Worm (Caenorhabditis elegans) whole organism, young adult: Measurements from ENCODE around the gene T16G1.3.

Source experiments
- B0035.1 ChIP-seq: sonication (generic microtip); optimal IDR thresholded peaks from 2 replicates; lab custom pipeline; 2016; ENCODE audit warnings: missing genetic modification characterization, mild to moderate bottlenecking, missing compliant biosample characterization, missing genotype, missing genetic modification reagents
- D2030.7 ChIP-seq: fragments of 200-800 bp; sonication (Bioruptor generic); IDR thresholded peaks from 2 replicates; pipeline ENCODE4 v1.3.6; 2022; ENCODE audit warnings: missing genetic modification reagents, missing genetic modification characterization, missing compliant biosample characterization
- F22D6.2 ChIP-seq: sonication (generic microtip); optimal IDR thresholded peaks from 2 replicates; lab custom pipeline; 2016; ENCODE audit warnings: mild to moderate bottlenecking, missing genetic modification characterization, missing compliant biosample characterization
- F52B5.7 ChIP-seq: sonication (generic microtip); optimal IDR thresholded peaks from 2 replicates; lab custom pipeline; 2016; ENCODE audit warnings: mild to moderate bottlenecking, missing genetic modification characterization, missing compliant biosample characterization
- Y79H2A.3 ChIP-seq: fragments of 200-800 bp; sonication (Bioruptor generic); conservative IDR thresholded peaks from 2 replicates; pipeline ENCODE4 v1.3.6; 2022; ENCODE audit warnings: missing genetic modification reagents, missing genetic modification characterization, missing compliant biosample characterization
- ama-1 ChIP-seq, 3 experiments: fragments of 150-350 bp in 1 of 3; sonication (generic microtip) in 2 of 3; optimal IDR thresholded peaks; 2 replicates each; lab custom pipeline; 2014 to 2018; ENCODE audit warnings: missing biosample characterization in 2 of 3, missing genetic modification characterization in 2 of 3, missing genetic modification reagents in 2 of 3
- attf-3 ChIP-seq: fragments of 200-800 bp; sonication (Bioruptor generic); conservative IDR thresholded peaks from 2 replicates; pipeline ENCODE4 v1.3.6; 2022; ENCODE audit warnings: missing genetic modification reagents, missing genetic modification characterization, missing compliant biosample characterization
- attf-5 ChIP-seq: fragments of 200-800 bp; sonication (Bioruptor generic); optimal IDR thresholded peaks from 2 replicates; lab custom pipeline; 2018; ENCODE audit warnings: mild to moderate bottlenecking, missing genetic modification characterization, missing compliant biosample characterization
- bed-2 ChIP-seq: fragments of 200-800 bp; sonication (Bioruptor generic); IDR thresholded peaks from 2 replicates; pipeline ENCODE4 v1.3.6; 2022; ENCODE audit warnings: missing genetic modification reagents, missing genetic modification characterization, missing compliant biosample characterization
- cebp-2 ChIP-seq: fragments of 200-800 bp; sonication (Bioruptor generic); IDR thresholded peaks from 2 replicates; pipeline ENCODE4 v1.3.6; 2022; ENCODE audit warnings: missing genetic modification characterization, missing compliant biosample characterization
- ceh-100 ChIP-seq: fragments of 200-800 bp; sonication (Bioruptor generic); IDR thresholded peaks from 2 replicates; pipeline ENCODE4 v1.3.6; 2022; ENCODE audit warnings: missing genetic modification reagents, missing genetic modification characterization, missing compliant biosample characterization
- ceh-27 ChIP-seq: fragments of 200-800 bp; sonication (Bioruptor generic); optimal IDR thresholded peaks from 2 replicates; lab custom pipeline; 2018; ENCODE audit warnings: mild to moderate bottlenecking, missing genetic modification characterization, moderate library complexity, missing compliant biosample characterization
- dox-1 ChIP-seq: fragments of 200-800 bp; sonication (Bioruptor generic); IDR thresholded peaks from 2 replicates; pipeline ENCODE4 v1.3.6; 2022; ENCODE audit warnings: missing genetic modification reagents, missing genetic modification characterization, missing compliant biosample characterization
- efl-1 ChIP-seq: fragments of 150-350 bp; optimal IDR thresholded peaks from 2 replicates; lab custom pipeline; 2014; ENCODE audit warnings: missing biosample characterization, missing genetic modification reagents, missing genetic modification characterization
- hmg-1.2 ChIP-seq: fragments of 200-800 bp; sonication (Bioruptor generic); IDR thresholded peaks from 2 replicates; pipeline ENCODE4 v1.3.6; 2022; ENCODE audit warnings: missing genetic modification reagents, missing genetic modification characterization, missing compliant biosample characterization
- hsf-1 ChIP-seq: fragments of 200-800 bp; sonication (Bioruptor generic); IDR thresholded peaks from 2 replicates; pipeline ENCODE4 v1.3.6; 2022; ENCODE audit warnings: missing genetic modification reagents, missing genetic modification characterization, missing compliant biosample characterization
- lag-1 ChIP-seq: fragments of 200-800 bp; sonication (Bioruptor generic); IDR thresholded peaks from 2 replicates; pipeline ENCODE4 v1.3.6; 2022; ENCODE audit warnings: missing genetic modification reagents, missing genetic modification characterization, missing compliant biosample characterization
- let-607 ChIP-seq, 2 experiments: fragments of 200-800 bp in 1 of 2; sonication (Bioruptor generic) in 1 of 2; sonication (generic microtip) in 1 of 2; optimal IDR thresholded peaks; 2 replicates each; lab custom pipeline; 2016 to 2018; ENCODE audit warnings: mild to moderate bottlenecking in 2 of 2, missing compliant biosample characterization in 2 of 2, missing genetic modification characterization in 2 of 2, moderate library complexity in 2 of 2, missing genotype in 1 of 2
- madf-8 ChIP-seq: fragments of 200-800 bp; sonication (Bioruptor generic); conservative IDR thresholded peaks from 2 replicates; pipeline ENCODE4 v1.3.6; 2022; ENCODE audit warnings: missing genetic modification reagents, missing genetic modification characterization, missing compliant biosample characterization
- mcd-1 ChIP-seq: fragments of 200-800 bp; sonication (Bioruptor generic); IDR thresholded peaks from 2 replicates; pipeline ENCODE4 v1.3.6; 2022; ENCODE audit warnings: missing genetic modification reagents, missing genetic modification characterization, missing compliant biosample characterization
- mel-28 ChIP-seq: sonication (generic microtip); optimal IDR thresholded peaks from 2 replicates; lab custom pipeline; 2016; ENCODE audit warnings: borderline replicate concordance, mild to moderate bottlenecking, missing genetic modification characterization, missing compliant biosample characterization
- mes-4 ChIP-seq: sonication (generic microtip); optimal IDR thresholded peaks from 2 replicates; lab custom pipeline; 2016; ENCODE audit warnings: missing genotype, missing genetic modification characterization, missing compliant biosample characterization
- mxl-1 ChIP-seq: sonication (generic microtip); optimal IDR thresholded peaks from 2 replicates; lab custom pipeline; 2016; ENCODE audit warnings: missing genetic modification characterization, missing compliant biosample characterization
- nhr-179 ChIP-seq: sonication (generic microtip); optimal IDR thresholded peaks from 2 replicates; lab custom pipeline; 2016; ENCODE audit warnings: mild to moderate bottlenecking, missing genetic modification characterization, missing compliant biosample characterization
- nhr-80 ChIP-seq: sonication (generic microtip); optimal IDR thresholded peaks from 2 replicates; lab custom pipeline; 2016; ENCODE audit warnings: missing genetic modification characterization, missing compliant biosample characterization
- nhr-90 ChIP-seq: sonication (generic microtip); optimal IDR thresholded peaks from 2 replicates; lab custom pipeline; 2016; ENCODE audit warnings: missing genotype, mild to moderate bottlenecking, missing genetic modification characterization, missing compliant biosample characterization
- rec-8 ChIP-seq, 2 experiments: sonication (generic microtip); optimal IDR thresholded peaks; 2 replicates each; lab custom pipeline; 2016; ENCODE audit warnings: mild to moderate bottlenecking in 2 of 2, missing genetic modification characterization in 2 of 2, missing genetic modification reagents in 2 of 2, missing genotype in 2 of 2, missing biosample characterization in 1 of 2, missing compliant biosample characterization in 1 of 2, moderate library complexity in 1 of 2
- snpc-1.1 ChIP-seq: sonication (generic microtip); optimal IDR thresholded peaks from 2 replicates; lab custom pipeline; 2017; ENCODE audit warnings: missing genetic modification characterization, mild to moderate bottlenecking, missing compliant biosample characterization, antibody characterized with exemption, moderate library complexity, missing genotype, missing genetic modification reagents; ENCODE audit not compliant: insufficient read depth
- snpc-4 ChIP-seq, 5 experiments: fragments of 150-350 bp in 1 of 5; sonication (generic microtip) in 4 of 5; optimal IDR thresholded peaks; 2 replicates each; lab custom pipeline; 2014 to 2018; ENCODE audit warnings: missing genetic modification characterization in 5 of 5, missing biosample characterization in 3 of 5, antibody characterized with exemption in 2 of 5, mild to moderate bottlenecking in 2 of 5, missing compliant biosample characterization in 2 of 5, missing genotype in 2 of 5, moderate library complexity in 2 of 5, missing genetic modification reagents in 1 of 5
- unc-130 ChIP-seq: sonication (generic microtip); optimal IDR thresholded peaks from 2 replicates; lab custom pipeline; 2016; ENCODE audit warnings: missing genetic modification reagents, missing genetic modification characterization, missing compliant biosample characterization
- ztf-18 ChIP-seq: sonication (generic microtip); optimal IDR thresholded peaks from 2 replicates; lab custom pipeline; 2016; ENCODE audit warnings: missing genotype, mild to moderate bottlenecking, missing genetic modification characterization, missing compliant biosample characterization
- ztf-3 ChIP-seq: fragments of 200-800 bp; sonication (Bioruptor generic); optimal IDR thresholded peaks from 2 replicates; lab custom pipeline; 2018; ENCODE audit warnings: mild to moderate bottlenecking, missing genetic modification characterization, missing compliant biosample characterization
- ztf-6 ChIP-seq: fragments of 200-800 bp; sonication (Bioruptor generic); IDR thresholded peaks from 2 replicates; pipeline ENCODE4 v1.3.6; 2022; ENCODE audit warnings: missing genetic modification reagents, missing genetic modification characterization, missing compliant biosample characterization

The T16G1.3 gene

DNA sequence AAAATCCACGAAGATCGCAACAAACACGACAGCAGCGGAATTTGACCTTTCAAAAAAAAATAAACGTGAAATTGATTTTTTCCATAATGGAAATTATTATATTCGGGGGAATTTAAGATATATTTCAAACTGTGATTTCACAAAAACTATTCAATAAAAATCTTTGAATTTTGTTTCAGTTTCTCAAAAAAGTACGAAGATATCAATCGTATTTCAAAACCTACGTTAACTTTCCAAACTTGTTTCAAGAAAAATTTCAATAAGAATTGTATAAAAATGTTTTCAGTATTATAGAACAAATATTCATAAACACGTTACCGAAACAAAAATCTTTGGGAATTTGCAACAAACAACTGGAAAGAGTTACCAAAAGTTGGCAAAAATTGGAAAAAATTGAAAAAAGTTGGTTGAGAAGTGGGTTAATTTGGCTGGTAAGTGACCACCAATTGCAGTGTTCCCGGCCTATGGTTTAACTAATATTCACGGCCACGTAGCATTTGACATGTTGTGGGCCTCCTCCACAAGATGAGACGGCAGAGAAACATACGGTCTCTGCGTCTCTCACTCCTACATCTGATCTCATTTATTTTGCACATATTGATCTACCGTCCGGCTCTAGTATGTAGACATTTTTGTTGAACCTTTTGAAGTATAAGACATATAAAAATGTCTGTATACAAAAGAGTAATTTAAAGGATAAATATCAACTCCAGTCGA lies 6.8 kb upstream of the T16G1.3 start, which contains the start of the genes T16G1.9 and T16G1.18:
Gene T16G1.9 (minus strand): TSS at position 51 of the 717 bp plus-strand sequence.
Gene T16G1.18 (plus strand): TSS at position 493 of the 717 bp plus-strand sequence.
- TF ChIP-seq mcd-1 (GFP tag; lab: Robert Waterston, UW) (peak; percentile 35; the same call in 1 of the 2 replicates), lag-1 (no peak), ztf-6 (no peak), hmg-1.2 (peak; percentile 81; the same call in 1 of the 2 replicates), F52B5.7 (tag; lab: Kevin White, UChicago) (no peak), ztf-3 (GFP tag; lab: Kevin White, UChicago) (no peak), mxl-1 (tag; lab: Kevin White, UChicago) (no peak), attf-3 (GFP tag; lab: Robert Waterston, UW) (peak; percentile 81), snpc-4 (GFP tag; optimal IDR thresholded peaks at IDR 0.05; lab: Kevin White, UChicago) (no peak), snpc-4 (tag; optimal IDR thresholded peaks at IDR 0.05; lab: Kevin White, UChicago) (peak in 1 of 4 experiments; percentile 33), efl-1 (peak; percentile 19), ceh-100 (GFP tag; lab: Robert Waterston, UW) (no peak), dox-1 (GFP tag; lab: Robert Waterston, UW) (peak; percentile 37; the same call in 1 of the 2 replicates), nhr-80 (peak; percentile 51), rec-8 (tag; optimal IDR thresholded peaks at IDR 0.05; lab: Kevin White, UChicago) (no peak), cebp-2 (GFP tag; lab: Robert Waterston, UW) (no peak), ztf-18 (no peak), nhr-90 (tag; lab: Kevin White, UChicago) (no peak), unc-130 (GFP tag; lab: Kevin White, UChicago) (no peak), Y79H2A.3 (GFP tag; lab: Robert Waterston, UW) (no peak), attf-5 (GFP tag; lab: Kevin White, UChicago) (peak; percentile 68), hsf-1 (GFP tag; lab: Robert Waterston, UW) (no peak), ceh-27 (GFP tag; lab: Kevin White, UChicago) (no peak), let-607 (tag; optimal IDR thresholded peaks at IDR 0.05; lab: Kevin White, UChicago) (peak; percentile 86 to 92)

DNA sequence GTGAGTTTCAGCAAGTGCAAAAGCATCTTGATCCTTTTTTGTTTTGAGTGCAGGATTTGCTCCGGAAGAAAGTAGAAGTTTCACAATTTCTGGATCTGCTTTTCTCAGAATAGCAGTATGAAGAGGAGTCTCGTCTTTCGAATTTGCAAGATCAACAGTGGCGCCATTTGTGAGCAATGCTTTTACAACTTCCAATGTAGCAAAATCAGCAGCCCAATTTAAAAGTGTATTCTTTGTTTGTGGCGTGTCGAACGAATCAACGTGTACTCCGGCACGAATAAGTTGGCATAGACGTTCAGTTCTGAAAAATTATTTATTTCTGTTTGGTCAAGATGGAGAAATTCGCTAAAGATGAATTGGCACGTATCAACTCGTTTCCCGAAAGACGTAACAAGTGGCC lies 5.5 kb upstream of the T16G1.3 start, which contains the start of gene T16G1.13:
Gene T16G1.13 (plus strand): TSS at position 301 of the 400 bp plus-strand sequence.
- TF ChIP-seq F22D6.2 (tag; lab: Kevin White, UChicago) (no peak), B0035.1 (tag; lab: Kevin White, UChicago) (no peak), hmg-1.2 (no peak), mxl-1 (tag; lab: Kevin White, UChicago) (no peak), snpc-1.1 (tag; lab: Kevin White, UChicago) (no peak), D2030.7 (GFP tag; lab: Robert Waterston, UW) (no peak), lag-1 (no peak)

DNA sequence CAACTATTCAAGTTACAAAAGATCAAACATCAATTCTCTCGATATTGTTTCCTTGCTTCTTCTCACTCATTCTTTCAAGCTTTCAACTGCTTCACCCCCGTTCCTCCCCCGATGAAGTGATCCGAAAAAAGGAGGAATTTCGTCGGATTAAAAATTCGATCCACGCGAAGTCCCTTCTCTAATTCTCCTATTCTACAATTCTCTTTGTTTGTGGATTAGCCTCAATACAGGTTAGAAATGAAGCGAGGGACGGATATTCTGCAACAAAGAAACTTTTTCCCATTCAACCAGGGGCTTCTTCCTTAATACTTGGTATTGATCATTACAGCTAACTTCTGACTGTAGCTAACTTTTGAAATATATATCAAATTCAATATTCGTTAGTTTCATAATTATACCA lies 646 bp upstream of the T16G1.3 start, which contains the start of gene grl-2:
Gene grl-2 (plus strand): TSS at position 301 of the 400 bp plus-strand sequence.
- no peak for TF ChIP-seq bed-2 (GFP tag; lab: Robert Waterston, UW)
- no peak for TF ChIP-seq F52B5.7 (tag; lab: Kevin White, UChicago)
- no peak for TF ChIP-seq ztf-6
- no peak for TF ChIP-seq mes-4 (tag; lab: Kevin White, UChicago)
- TF ChIP-seq ama-1 (optimal IDR thresholded peaks at IDR 0.05; lab: Kevin White, UChicago) = no peak
- no peak for TF ChIP-seq ama-1 (GFP tag; optimal IDR thresholded peaks at IDR 0.05; lab: Kevin White, UChicago)
- no peak for TF ChIP-seq nhr-179 (tag; lab: Kevin White, UChicago)
- TF ChIP-seq mcd-1 (GFP tag; lab: Robert Waterston, UW) = no peak
- no peak for TF ChIP-seq D2030.7 (GFP tag; lab: Robert Waterston, UW)
- no peak for TF ChIP-seq madf-8 (GFP tag; lab: Robert Waterston, UW)
- no peak for TF ChIP-seq let-607 (tag; optimal IDR thresholded peaks at IDR 0.05; lab: Kevin White, UChicago)
- TF ChIP-seq B0035.1 (tag; lab: Kevin White, UChicago) = no peak
- TF ChIP-seq mel-28 (tag; lab: Kevin White, UChicago) = no peak
- TF ChIP-seq Y79H2A.3 (GFP tag; lab: Robert Waterston, UW) = no peak
